In the genomic region with DNA sequence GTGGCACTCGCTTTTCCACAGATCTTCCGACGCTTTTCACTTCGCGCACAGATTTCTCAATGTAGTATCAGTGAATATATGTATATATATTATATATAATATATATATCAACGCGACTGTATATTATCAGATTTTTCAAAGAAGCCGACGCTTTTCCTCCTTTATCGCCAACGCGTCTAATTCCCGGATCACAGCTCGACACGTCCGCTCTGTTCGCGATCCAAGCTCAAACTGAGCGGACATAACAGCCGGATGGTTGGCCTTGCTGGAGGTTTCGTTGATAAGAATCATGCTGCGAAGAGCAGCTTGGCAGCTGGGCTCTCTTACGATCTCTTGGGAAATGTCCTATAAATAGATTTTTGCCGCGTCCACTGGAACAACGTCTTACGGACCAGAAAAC, we compare ENCODE assay signal across 5 fruit fly cellular contexts.
TF ChIP-seq lines count a peak whose summit lies in the region.

A gene (minus strand): TSS at position 235 of the 400 bp plus-strand sequence.

- no peak for TF ChIP-seq CTCF in whole organism, embryonic (GFP tag; optimal IDR thresholded peaks at IDR 0.05; lab: Kevin White, UChicago)

TF ChIP-seq in whole organism, adult, 20 proteins besides CTCF, POLR2A, EP300 and RAD21:
- TF ChIP-seq toe (GFP tag; optimal IDR thresholded peaks at IDR 0.05; lab: Kevin White, UChicago) (no peak), cnc (optimal IDR thresholded peaks at IDR 0.05; lab: Kevin White, UChicago) (no peak), cic (GFP tag; optimal IDR thresholded peaks at IDR 0.05; lab: Kevin White, UChicago) (peak; percentile 57), CG11617 (GFP tag; optimal IDR thresholded peaks at IDR 0.05; lab: Kevin White, UChicago) (no peak), CG7101 (tag; optimal IDR thresholded peaks at IDR 0.05; lab: Kevin White, UChicago) (no peak), CG5204 (GFP tag; optimal IDR thresholded peaks at IDR 0.05; lab: Kevin White, UChicago) (no peak)

TF ChIP-seq in whole organism, embryonic, 481 proteins besides CTCF, POLR2A, EP300 and RAD21:
- TF ChIP-seq CG34376 (GFP tag; optimal IDR thresholded peaks at IDR 0.05; lab: Kevin White, UChicago) (peak; percentile 29), CG2712 (tag; optimal IDR thresholded peaks at IDR 0.05; lab: Kevin White, UChicago) (no peak), Jarid2 (GFP tag; optimal IDR thresholded peaks at IDR 0.05; lab: Kevin White, UChicago) (peak; percentile 25), CG3281 (GFP tag; optimal IDR thresholded peaks at IDR 0.05; lab: Kevin White, UChicago) (no peak), ftz-f1 (GFP tag; optimal IDR thresholded peaks at IDR 0.05; lab: Kevin White, UChicago) (peak; percentile 6), Ets65A (GFP tag; lab: Kevin White, UChicago) (peak; percentile 34), CG1233 (GFP tag; optimal IDR thresholded peaks at IDR 0.05; lab: Kevin White, UChicago) (no peak)

TF ChIP-seq in whole organism, prepupa, 60 proteins besides CTCF, POLR2A, EP300 and RAD21:
- TF ChIP-seq vri (GFP tag; optimal IDR thresholded peaks at IDR 0.05; lab: Kevin White, UChicago) (peak; percentile 4), Eip93F (GFP tag; optimal IDR thresholded peaks at IDR 0.05; lab: Kevin White, UChicago) (no peak), CG6276 (GFP tag; optimal IDR thresholded peaks at IDR 0.05; lab: Kevin White, UChicago) (no peak), cyc (GFP tag; optimal IDR thresholded peaks at IDR 0.05; lab: Kevin White, UChicago) (no peak), svp (GFP tag; lab: Kevin White, UChicago) (peak; percentile 88)

TF ChIP-seq in whole organism, pupa, 21 proteins besides CTCF, POLR2A, EP300 and RAD21:
- TF ChIP-seq EcR (GFP tag; optimal IDR thresholded peaks at IDR 0.05; lab: Kevin White, UChicago) (peak; percentile 27), gl (tag; optimal IDR thresholded peaks at IDR 0.05; lab: Kevin White, UChicago) (no peak)

TF ChIP-seq in whole organism, wandering third instar larva, 38 proteins besides CTCF, POLR2A, EP300 and RAD21:
- TF ChIP-seq Rel (GFP tag; optimal IDR thresholded peaks at IDR 0.05; lab: Kevin White, UChicago) (no peak), Rel (tag; optimal IDR thresholded peaks at IDR 0.05; lab: Kevin White, UChicago) (peak; percentile 0), Mio (GFP tag; optimal IDR thresholded peaks at IDR 0.05; lab: Kevin White, UChicago) (no peak), Jra (GFP tag; optimal IDR thresholded peaks at IDR 0.05; lab: Kevin White, UChicago) (no peak), brk (GFP tag; optimal IDR thresholded peaks at IDR 0.05; lab: Kevin White, UChicago) (no peak), lola (GFP tag; optimal IDR thresholded peaks at IDR 0.05; lab: Kevin White, UChicago) (no peak), foxo (GFP tag; optimal IDR thresholded peaks at IDR 0.05; lab: Kevin White, UChicago) (no peak), Hnf4 (GFP tag; optimal IDR thresholded peaks at IDR 0.05; lab: Kevin White, UChicago) (no peak), dmrt93B (GFP tag; optimal IDR thresholded peaks at IDR 0.05; lab: Kevin White, UChicago) (no peak)
